Worm (Caenorhabditis elegans) whole organism, midembryonic: ENCODE measurements around the gene btb-12.

Experiments
- flt-1 ChIP-seq: fragments of 200-800 bp; sonication (Bioruptor generic); IDR thresholded peaks from 2 replicates; pipeline ENCODE4 v1.3.6; 2022; ENCODE audit warnings: missing genetic modification characterization, missing compliant biosample characterization
- med-1 ChIP-seq: sonication (generic microtip); optimal IDR thresholded peaks from 2 replicates; lab custom pipeline; 2017; ENCODE audit warnings: missing genetic modification characterization, mild to moderate bottlenecking, missing compliant biosample characterization, antibody characterized with exemption, missing genetic modification reagents; ENCODE audit not compliant: insufficient read depth
- tab-1 ChIP-seq: fragments of 200-800 bp; sonication (Bioruptor generic); IDR thresholded peaks from 2 replicates; pipeline ENCODE4 v1.3.6; 2022; ENCODE audit warnings: missing genetic modification characterization, missing compliant biosample characterization

DNA sequence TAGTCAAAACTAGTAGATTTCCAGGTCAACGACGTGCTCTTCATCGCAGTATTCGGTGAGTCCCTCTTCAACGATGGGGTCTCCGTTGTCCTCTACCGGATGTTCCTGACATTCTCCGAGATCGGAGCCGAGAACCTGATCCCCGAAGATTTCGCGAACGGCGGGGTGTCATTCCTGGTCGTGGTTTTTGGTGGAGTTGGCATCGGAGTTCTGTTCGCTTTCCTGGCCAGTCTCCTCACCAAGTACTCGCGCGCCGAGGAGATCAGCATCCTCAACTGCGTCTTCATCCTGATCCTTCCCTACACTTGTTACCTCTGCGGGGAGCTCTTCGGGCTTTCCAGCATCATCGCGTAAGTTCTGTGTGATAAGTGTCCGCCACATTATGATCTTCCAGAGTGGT, 17.7 kb downstream of the btb-12 start:
- TF ChIP-seq flt-1 (GFP tag; lab: Robert Waterston, UW), result no peak
- TF ChIP-seq tab-1 (GFP tag; lab: Robert Waterston, UW), result no peak
- no peak for TF ChIP-seq med-1 (GFP tag; lab: Kevin White, UChicago)
